Fruit fly (Drosophila melanogaster): ENCODE measurements around the gene CG14316.
A peak's percentile ranks its signal among the peaks of the same experiment; 100 is the strongest.

Gene CG14316

dm6 chr3R:18185385-18185784 is 33.5 kb downstream of the CG14316 start, which contains the start of the genes Arp5 and CG7208 (continued):
- TF ChIP-seq tio (GFP tag; optimal IDR thresholded peaks at IDR 0.05) (no peak), Deaf1 (tag; optimal IDR thresholded peaks at IDR 0.05) (no peak), dysf (GFP tag; IDR thresholded peaks at IDR 0.05) (peak; percentile 70), CG9817 (tag; optimal IDR thresholded peaks at IDR 0.05) (peak; percentile 63), Dbx (GFP tag; IDR thresholded peaks at IDR 0.05) (peak; percentile 82), CG11085 (GFP tag; IDR thresholded peaks at IDR 0.05) (peak; percentile 59), CG4730 (GFP tag; IDR thresholded peaks at IDR 0.05) (no peak), Chrac-16 (GFP tag; optimal IDR thresholded peaks at IDR 0.05) (peak; percentile 78), ftz-f1 (GFP tag; optimal IDR thresholded peaks at IDR 0.05) (no peak), Hr3 (GFP tag; optimal IDR thresholded peaks at IDR 0.05) (peak; percentile 75), rib (GFP tag; IDR thresholded peaks at IDR 0.05) (no peak), grn (GFP tag; optimal IDR thresholded peaks at IDR 0.05) (no peak), CG8281 (tag; optimal IDR thresholded peaks at IDR 0.05) (no peak), CG14860 (GFP tag; IDR thresholded peaks at IDR 0.05; ENCODE audit: partially characterized antibody) (no peak), CG11695 (GFP tag; IDR thresholded peaks at IDR 0.05) (peak; percentile 49; the same call in 1 of the 3 replicates), fd102C (GFP tag; optimal IDR thresholded peaks at IDR 0.05) (no peak), amos (GFP tag; IDR thresholded peaks at IDR 0.05; ENCODE audit: partially characterized antibody) (peak; percentile 38; the same call in 1 of the 2 replicates), Hsf (GFP tag; optimal IDR thresholded peaks at IDR 0.05) (peak; percentile 76), pnt (GFP tag; optimal IDR thresholded peaks at IDR 0.05) (peak; percentile 18), CG10267 (tag; optimal IDR thresholded peaks at IDR 0.05) (peak; percentile 95), cas (GFP tag; IDR thresholded peaks at IDR 0.05) (0 out of 2 replicates have a peak, but pooled peaks have one; percentile 36), CG3838 (GFP tag; optimal IDR thresholded peaks at IDR 0.05) (peak; percentile 25), nerfin-2 (GFP tag; IDR thresholded peaks at IDR 0.05; ENCODE audit: partially characterized antibody) (no peak), CG11504 (tag; optimal IDR thresholded peaks at IDR 0.05) (no peak), zen (tag; optimal IDR thresholded peaks at IDR 0.05) (peak; percentile 57), eve (GFP tag; optimal IDR thresholded peaks at IDR 0.05) (no peak), sens-2 (GFP tag; IDR thresholded peaks at IDR 0.05) (no peak), ttk (GFP tag; IDR thresholded peaks at IDR 0.05) (no peak), ato (GFP tag; IDR thresholded peaks at IDR 0.05; ENCODE audit: partially characterized antibody) (no peak), CG31441 (GFP tag; IDR thresholded peaks at IDR 0.05) (peak; percentile 73), unpg (GFP tag; optimal IDR thresholded peaks at IDR 0.05) (no peak), h (optimal IDR thresholded peaks at IDR 0.05) (no peak), Meics (GFP tag; optimal IDR thresholded peaks at IDR 0.05) (peak; percentile 85), CG10366 (GFP tag; IDR thresholded peaks at IDR 0.05) (peak; percentile 48), Xbp1 (GFP tag; optimal IDR thresholded peaks at IDR 0.05) (peak; percentile 78), CG12659 (GFP tag; optimal IDR thresholded peaks at IDR 0.05) (peak; percentile 86), Doc2 (GFP tag; IDR thresholded peaks at IDR 0.05) (no peak), Bdp1 (GFP tag; optimal IDR thresholded peaks at IDR 0.05) (peak; percentile 38), CG7839 (tag; optimal IDR thresholded peaks at IDR 0.05) (no peak), inv (GFP tag; IDR thresholded peaks at IDR 0.05; ENCODE audit: partially characterized antibody) (no peak), CG15073 (GFP tag; optimal IDR thresholded peaks at IDR 0.05) (no peak), CG17912 (GFP tag; optimal IDR thresholded peaks at IDR 0.05) (no peak), CG34224 (GFP tag; IDR thresholded peaks at IDR 0.05; ENCODE audit: partially characterized antibody) (no peak; the same call in 2 of the 3 replicates), disco-r (GFP tag; optimal IDR thresholded peaks at IDR 0.05) (peak; percentile 11), CG10565 (GFP tag; optimal IDR thresholded peaks at IDR 0.05) (no peak), pho (GFP tag; optimal IDR thresholded peaks at IDR 0.05) (peak; percentile 80), Stat92E (GFP tag; optimal IDR thresholded peaks at IDR 0.05) (no peak), vnd (GFP tag; IDR thresholded peaks at IDR 0.05; ENCODE audit: partially characterized antibody) (no peak), CG4282 (GFP tag; optimal IDR thresholded peaks at IDR 0.05) (no peak), her (GFP tag; optimal IDR thresholded peaks at IDR 0.05) (peak; percentile 8), ci (GFP tag; IDR thresholded peaks at IDR 0.05) (peak; percentile 36; the same call in 1 of the 3 replicates)

All from whole organism, embryonic.